Worm (Caenorhabditis elegans) whole organism, young adult: ENCODE results near the gene C05B5.8.

Source experiments
- K12H6.12 ChIP-seq: fragments of 200-800 bp; sonication (Bioruptor generic); optimal IDR thresholded peaks from 2 replicates; lab custom pipeline; 2018; ENCODE audit warnings: mild to moderate bottlenecking, missing genetic modification characterization, missing compliant biosample characterization
- T26A5.8 ChIP-seq: sonication (generic microtip); optimal IDR thresholded peaks from 2 replicates; lab custom pipeline; 2016; ENCODE audit warnings: missing genetic modification characterization, missing compliant biosample characterization
- cebp-2 ChIP-seq: fragments of 200-800 bp; sonication (Bioruptor generic); IDR thresholded peaks from 2 replicates; pipeline ENCODE4 v1.3.6; 2022; ENCODE audit warnings: missing genetic modification characterization, missing compliant biosample characterization
- dpl-1 ChIP-seq: fragments of 150-350 bp; optimal IDR thresholded peaks from 2 replicates; lab custom pipeline; 2014; ENCODE audit warnings: missing biosample characterization, missing genetic modification reagents, missing genetic modification characterization
- egrh-3 ChIP-seq: fragments of 200-800 bp; sonication (Bioruptor generic); IDR thresholded peaks from 2 replicates; pipeline ENCODE4 v1.3.6; 2022; ENCODE audit warnings: missing genetic modification reagents, missing genetic modification characterization, missing compliant biosample characterization
- nhr-120 ChIP-seq: fragments of 200-800 bp; sonication (Bioruptor generic); IDR thresholded peaks from 2 replicates; pipeline ENCODE4 v1.3.6; 2022; ENCODE audit warnings: missing genetic modification characterization, missing compliant biosample characterization
- nhr-179 ChIP-seq: sonication (generic microtip); optimal IDR thresholded peaks from 2 replicates; lab custom pipeline; 2016; ENCODE audit warnings: mild to moderate bottlenecking, missing genetic modification characterization, missing compliant biosample characterization
- sea-2 ChIP-seq: fragments of 200-800 bp; sonication (Bioruptor generic); IDR thresholded peaks from 2 replicates; pipeline ENCODE4 v1.3.6; 2022; ENCODE audit warnings: missing genetic modification characterization, missing compliant biosample characterization
- unc-130 ChIP-seq: sonication (generic microtip); optimal IDR thresholded peaks from 2 replicates; lab custom pipeline; 2016; ENCODE audit warnings: missing genetic modification reagents, missing genetic modification characterization, missing compliant biosample characterization
- unc-62 ChIP-seq: fragments of 150-350 bp; optimal IDR thresholded peaks from 2 replicates; lab custom pipeline; 2014; ENCODE audit warnings: missing biosample characterization, missing genetic modification reagents, missing genetic modification characterization
- zfh-2 ChIP-seq: fragments of 200-800 bp; sonication (Bioruptor generic); conservative IDR thresholded peaks from 2 replicates; pipeline ENCODE4 v1.3.6; 2022; ENCODE audit warnings: missing genetic modification reagents, missing genetic modification characterization, missing compliant biosample characterization
- ztf-28 ChIP-seq: fragments of 200-800 bp; sonication (Bioruptor generic); IDR thresholded peaks from 2 replicates; pipeline ENCODE4 v1.3.6; 2022; ENCODE audit warnings: missing genetic modification reagents, missing genetic modification characterization, missing compliant biosample characterization

DNA sequence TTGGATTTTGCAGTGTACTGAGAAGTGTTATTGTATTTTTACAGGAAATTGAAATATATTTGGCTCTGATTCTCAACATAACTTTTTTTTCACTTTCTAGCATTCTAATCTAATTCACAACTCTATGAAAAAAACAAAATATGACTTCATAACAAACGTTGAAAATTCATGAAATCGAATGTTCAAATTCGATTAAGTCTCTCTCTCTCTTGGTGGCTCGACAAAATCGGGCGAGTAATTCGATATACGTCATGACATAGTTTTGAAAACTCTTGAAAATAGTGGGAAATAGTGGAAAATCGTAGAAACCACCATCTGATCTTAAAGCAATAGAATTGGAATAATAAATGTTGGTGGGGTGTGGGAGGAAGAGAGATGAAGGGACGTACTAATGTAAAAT is 11.4 kb upstream of the C05B5.8 start:
- TF ChIP-seq cebp-2 (GFP tag; lab: Robert Waterston, UW) (no peak), dpl-1 (GFP tag; lab: Kevin White, UChicago) (no peak), unc-130 (no peak), egrh-3 (GFP tag; lab: Robert Waterston, UW) (no peak), nhr-179 (tag; lab: Kevin White, UChicago) (no peak), K12H6.12 (tag; lab: Kevin White, UChicago) (no peak), nhr-120 (no peak), T26A5.8 (tag; lab: Kevin White, UChicago) (no peak), zfh-2 (no peak), ztf-28 (no peak), sea-2 (GFP tag; lab: Robert Waterston, UW) (no peak), unc-62 (GFP tag; lab: Kevin White, UChicago) (no peak)
